Fruit fly (Drosophila melanogaster) Kc167 (cell line): ENCODE data around the gene CG32625.

ENCODE experiments used
- Myc ChIP-seq: fragments of >200 bp; optimal IDR thresholded peaks from 2 replicates; lab custom pipeline; 2017; ENCODE audit warnings: missing external identifiers
- Sin3A ChIP-seq: fragments of >200 bp; optimal IDR thresholded peaks from 2 replicates; lab custom pipeline; 2018; ENCODE audit warnings: missing external identifiers
- h ChIP-seq: fragments of >200 bp; optimal IDR thresholded peaks from 3 replicates; lab custom pipeline; 2018; ENCODE audit warnings: missing external identifiers
- insv ChIP-seq: fragments of >200 bp; optimal IDR thresholded peaks from 3 replicates; lab custom pipeline; 2018; ENCODE audit warnings: missing external identifiers
- psq ChIP-seq: fragments of >200 bp; optimal IDR thresholded peaks from 2 replicates; lab custom pipeline; 2017; ENCODE audit warnings: missing external identifiers
- ttk ChIP-seq: sonication (Bioruptor generic); optimal IDR thresholded peaks from 2 replicates; lab custom pipeline; 2017; ENCODE audit warnings: missing external identifiers

The CG32625 gene

dm6 chrX:13755152-13755557, 1.5 kb downstream of the CG32625 start, which contains the start of gene Pdcd4:
Gene Pdcd4, minus strand, starts transcription at chrX:13755406.
- no peak for TF ChIP-seq psq (lab: Kevin White, UChicago)
- no peak for TF ChIP-seq insv (lab: Kevin White, UChicago)
- TF ChIP-seq Sin3A (lab: Kevin White, UChicago): no peak
- TF ChIP-seq Myc (lab: Kevin White, UChicago): no peak
- no peak for TF ChIP-seq ttk (lab: Kevin White, UChicago)
- TF ChIP-seq h (lab: Kevin White, UChicago): no peak

dm6 chrX:13754476-13754875, 2.1 kb downstream of the CG32625 start:
- TF ChIP-seq h (lab: Kevin White, UChicago) (no peak), Myc (lab: Kevin White, UChicago) (no peak), Sin3A (lab: Kevin White, UChicago) (no peak), psq (lab: Kevin White, UChicago) (no peak), insv (lab: Kevin White, UChicago) (no peak), ttk (lab: Kevin White, UChicago) (no peak)

dm6 chrX:13753775-13754174, 2.9 kb downstream of the CG32625 start:
- TF ChIP-seq psq (lab: Kevin White, UChicago) (peak; percentile 55), Myc (lab: Kevin White, UChicago) (no peak)

dm6 chrX:13753101-13753758, 3.4 kb downstream of the CG32625 start:
- TF ChIP-seq h (lab: Kevin White, UChicago): no peak
- TF ChIP-seq psq (lab: Kevin White, UChicago): peak; percentile 36

- no peak for TF ChIP-seq insv (lab: Kevin White, UChicago)
- TF ChIP-seq Sin3A (lab: Kevin White, UChicago): no peak
- no peak for TF ChIP-seq psq (lab: Kevin White, UChicago)
- no peak for TF ChIP-seq ttk (lab: Kevin White, UChicago)
- no peak for TF ChIP-seq h (lab: Kevin White, UChicago)
- no peak for TF ChIP-seq Myc (lab: Kevin White, UChicago)
Measured at dm6 chrX:13752543-13753046, 4.0 kb downstream of the CG32625 start.

dm6 chrX:13749873-13750241, 6.8 kb downstream of the CG32625 start:
- TF ChIP-seq h (lab: Kevin White, UChicago) (no peak), Myc (lab: Kevin White, UChicago) (no peak), ttk (lab: Kevin White, UChicago) (no peak), Sin3A (lab: Kevin White, UChicago) (no peak), insv (lab: Kevin White, UChicago) (no peak), psq (lab: Kevin White, UChicago) (no peak)

dm6 chrX:13748906-13749872, 7.4 kb downstream of the CG32625 start:
- TF ChIP-seq psq (lab: Kevin White, UChicago): no peak
- no peak for TF ChIP-seq h (lab: Kevin White, UChicago)
- TF ChIP-seq Myc (lab: Kevin White, UChicago): no peak
- TF ChIP-seq insv (lab: Kevin White, UChicago): no peak
- TF ChIP-seq ttk (lab: Kevin White, UChicago): no peak
- no peak for TF ChIP-seq Sin3A (lab: Kevin White, UChicago)

dm6 chrX:13747635-13748467, 8.8 kb downstream of the CG32625 start:
- TF ChIP-seq h (lab: Kevin White, UChicago) (no peak), Sin3A (lab: Kevin White, UChicago) (no peak), Myc (lab: Kevin White, UChicago) (no peak), insv (lab: Kevin White, UChicago) (no peak), ttk (lab: Kevin White, UChicago) (no peak), psq (lab: Kevin White, UChicago) (no peak)

- TF ChIP-seq psq (lab: Kevin White, UChicago) (no peak), h (lab: Kevin White, UChicago) (no peak), Myc (lab: Kevin White, UChicago) (no peak), insv (lab: Kevin White, UChicago) (no peak), Sin3A (lab: Kevin White, UChicago) (no peak), ttk (lab: Kevin White, UChicago) (no peak)
Measured at dm6 chrX:13747052-13747451, 9.6 kb downstream of the CG32625 start.

- TF ChIP-seq Myc (lab: Kevin White, UChicago): no peak
- no peak for TF ChIP-seq Sin3A (lab: Kevin White, UChicago)
- no peak for TF ChIP-seq psq (lab: Kevin White, UChicago)
- TF ChIP-seq ttk (lab: Kevin White, UChicago): no peak
- no peak for TF ChIP-seq h (lab: Kevin White, UChicago)
- TF ChIP-seq insv (lab: Kevin White, UChicago): no peak
Measured at dm6 chrX:13744599-13745052, 12.0 kb downstream of the CG32625 start, which contains the start of gene Grip91. Gene Grip91, minus strand, starts transcription at chrX:13744683.
